Fruit fly (Drosophila melanogaster) whole organism, adult: Measurements from ENCODE around the gene CG32278.

Source experiments
- CG12768 ChIP-seq: fragments of 200-800 bp; sonication (Bioruptor generic); optimal IDR thresholded peaks from 2 replicates; lab custom pipeline; 2017; ENCODE audit warnings: missing biosample characterization, missing genetic modification characterization, mild to moderate bottlenecking, moderate library complexity, missing genetic modification reagents
- CG14711 ChIP-seq: fragments of 200-800 bp; sonication (Bioruptor generic); optimal IDR thresholded peaks from 2 replicates; lab custom pipeline; 2018; ENCODE audit warnings: missing biosample characterization, mild to moderate bottlenecking, missing genetic modification characterization, moderate library complexity
- CG1620 ChIP-seq: fragments of 200-800 bp; sonication (Bioruptor generic); optimal IDR thresholded peaks from 2 replicates; lab custom pipeline; 2016; ENCODE audit warnings: missing biosample characterization, missing genetic modification characterization
- CG33017 ChIP-seq: fragments of 200-800 bp; sonication (Bioruptor generic); optimal IDR thresholded peaks from 2 replicates; lab custom pipeline; 2018; ENCODE audit warnings: missing biosample characterization, mild to moderate bottlenecking, missing genetic modification characterization, moderate library complexity
- CG5204 ChIP-seq: fragments of 200-800 bp; sonication (Bioruptor generic); optimal IDR thresholded peaks from 2 replicates; lab custom pipeline; 2016; ENCODE audit warnings: missing biosample characterization, missing genetic modification characterization
- Hr96 ChIP-seq: fragments of 200-800 bp; sonication (Bioruptor generic); optimal IDR thresholded peaks from 2 replicates; lab custom pipeline; 2016; ENCODE audit warnings: missing biosample characterization, missing genetic modification characterization
- cic ChIP-seq: fragments of 200-800 bp; sonication (Bioruptor generic); optimal IDR thresholded peaks from 2 replicates; lab custom pipeline; 2017; ENCODE audit warnings: missing biosample characterization, mild to moderate bottlenecking, missing genetic modification characterization, moderate library complexity
- cnc ChIP-seq, 2 experiments: fragments of >200 bp; optimal IDR thresholded peaks; 2 replicates each; lab custom pipeline; 2017
- kay ChIP-seq: fragments of 200-800 bp; sonication (Bioruptor generic); peaks from one replicate; lab custom pipeline; 2016; ENCODE audit warnings: missing biosample characterization, missing genetic modification characterization, borderline replicate concordance
- ovo ChIP-seq: fragments of 200-800 bp; sonication (Bioruptor generic); optimal IDR thresholded peaks from 2 replicates; lab custom pipeline; 2016; ENCODE audit warnings: missing biosample characterization, missing genetic modification characterization
- pad ChIP-seq: fragments of 200-800 bp; sonication (Bioruptor generic); optimal IDR thresholded peaks from 3 replicates; lab custom pipeline; 2017; ENCODE audit warnings: missing biosample characterization, missing genetic modification characterization, mild to moderate bottlenecking, moderate library complexity, missing genetic modification reagents
- tj ChIP-seq: fragments of 200-800 bp; sonication (Bioruptor generic); optimal IDR thresholded peaks from 3 replicates; lab custom pipeline; 2017; ENCODE audit warnings: missing biosample characterization, mild to moderate bottlenecking, missing genetic modification characterization, moderate library complexity
- toe ChIP-seq: fragments of 200-800 bp; sonication (Bioruptor generic); optimal IDR thresholded peaks from 2 replicates; lab custom pipeline; 2016; ENCODE audit warnings: missing biosample characterization, missing genetic modification characterization

- TF ChIP-seq CG14711 (tag; lab: Kevin White, UChicago) (no peak), toe (no peak), cic (GFP tag; lab: Kevin White, UChicago) (peak; percentile 94), CG12768 (GFP tag; lab: Kevin White, UChicago) (peak; percentile 82), Hr96 (GFP tag; lab: Kevin White, UChicago) (no peak), CG5204 (no peak), cnc (optimal IDR thresholded peaks at IDR 0.05; lab: Kevin White, UChicago) (no peak), CG1620 (GFP tag; lab: Kevin White, UChicago) (no peak), pad (GFP tag; lab: Kevin White, UChicago) (no peak), kay (GFP tag; lab: Kevin White, UChicago) (no peak), ovo (no peak), tj (GFP tag; lab: Kevin White, UChicago) (peak; percentile 49), CG33017 (tag; lab: Kevin White, UChicago) (no peak)
Observed at dm6 chr3L:3149060-3149872, 19.8 kb upstream of the CG32278 start.
